Fruit fly (Drosophila melanogaster) whole organism, wandering third instar larva: ENCODE data around the gene CG46313.

ENCODE experiments used
- CG32264 ChIP-seq: fragments of 200-800 bp; sonication (Bioruptor generic); optimal IDR thresholded peaks from 2 replicates; lab custom pipeline; 2016; ENCODE audit warnings: missing biosample characterization, missing genetic modification characterization
- CG9705 ChIP-seq: fragments of 200-800 bp; sonication (Bioruptor generic); optimal IDR thresholded peaks from 2 replicates; lab custom pipeline; 2018; ENCODE audit warnings: missing biosample characterization, mild to moderate bottlenecking, missing genetic modification characterization
- CrebA ChIP-seq: fragments of 200-800 bp; sonication (Bioruptor generic); optimal IDR thresholded peaks from 2 replicates; lab custom pipeline; 2016; ENCODE audit warnings: missing biosample characterization, mild to moderate bottlenecking, missing genetic modification characterization, borderline replicate concordance
- Dfd ChIP-seq: fragments of >200 bp; optimal IDR thresholded peaks from 2 replicates; lab custom pipeline; 2017; ENCODE audit warnings: missing biosample characterization, missing genetic modification characterization
- Dif ChIP-seq: fragments of 200-275, 200-300 bp; sonication (Bioruptor generic); optimal IDR thresholded peaks from 2 replicates; lab custom pipeline; 2018; ENCODE audit warnings: missing biosample characterization, missing genetic modification characterization; ENCODE audit not compliant: partially characterized antibody
- GATAd ChIP-seq: sonication (Bioruptor generic); optimal IDR thresholded peaks from 2 replicates; lab custom pipeline; 2016; ENCODE audit warnings: missing biosample characterization, missing genetic modification characterization
- HLH106 ChIP-seq: fragments of 200-800 bp; optimal IDR thresholded peaks from 3 replicates; lab custom pipeline; 2019; ENCODE audit warnings: missing biosample characterization, mild to moderate bottlenecking, missing genetic modification characterization, moderate library complexity
- Hnf4 ChIP-seq: fragments of 200-800 bp; sonication (Bioruptor generic); optimal IDR thresholded peaks from 2 replicates; lab custom pipeline; 2016; ENCODE audit warnings: missing biosample characterization, mild to moderate bottlenecking, missing genetic modification characterization
- Hr78 ChIP-seq: fragments of >200 bp; optimal IDR thresholded peaks from 2 replicates; lab custom pipeline; 2017; ENCODE audit warnings: missing biosample characterization, missing genetic modification characterization
- Hr83 ChIP-seq: fragments of 200-300 bp; sonication (Bioruptor generic); optimal IDR thresholded peaks from 2 replicates; lab custom pipeline; 2016; ENCODE audit warnings: missing biosample characterization, mild to moderate bottlenecking, missing genetic modification characterization, moderate library complexity; ENCODE audit not compliant: poor library complexity, severe bottlenecking
- Jra ChIP-seq: sonication (Bioruptor generic); optimal IDR thresholded peaks from 2 replicates; lab custom pipeline; 2016; ENCODE audit warnings: missing biosample characterization, missing genetic modification characterization
- Mio ChIP-seq: sonication (Bioruptor generic); optimal IDR thresholded peaks from 2 replicates; lab custom pipeline; 2016; ENCODE audit warnings: missing biosample characterization, missing genetic modification characterization
- Myc ChIP-seq: fragments of >200 bp; optimal IDR thresholded peaks from 2 replicates; lab custom pipeline; 2017
- N ChIP-seq: fragments of >200 bp; optimal IDR thresholded peaks from 2 replicates; lab custom pipeline; 2018; ENCODE audit warnings: missing biosample characterization, missing external identifiers, missing genetic modification characterization
- OdsH ChIP-seq: fragments of 200-800 bp; sonication (Bioruptor generic); optimal IDR thresholded peaks from 2 replicates; lab custom pipeline; 2016; ENCODE audit warnings: missing biosample characterization, mild to moderate bottlenecking, missing genetic modification characterization
- Rel ChIP-seq, 2 experiments: fragments of 200-800 bp; sonication (Bioruptor generic) in 1 of 2; optimal IDR thresholded peaks; 2 replicates in 1 of 2; 3 replicates in 1 of 2; lab custom pipeline; 2016 to 2019; ENCODE audit warnings: mild to moderate bottlenecking in 2 of 2, missing biosample characterization in 2 of 2, missing genetic modification characterization in 2 of 2, moderate library complexity in 1 of 2
- Sp1 ChIP-seq: fragments of 200-800 bp; sonication (Bioruptor generic); optimal IDR thresholded peaks from 3 replicates; lab custom pipeline; 2019; ENCODE audit warnings: missing biosample characterization, mild to moderate bottlenecking, missing genetic modification characterization, moderate library complexity
- Vsx2 ChIP-seq: fragments of 200-300, 225-300 bp; sonication (Bioruptor generic); optimal IDR thresholded peaks from 2 replicates; lab custom pipeline; 2018; ENCODE audit warnings: missing biosample characterization, missing genetic modification characterization; ENCODE audit not compliant: partially characterized antibody
- br ChIP-seq: fragments of 200-800 bp; sonication (Bioruptor generic); optimal IDR thresholded peaks from 2 replicates; lab custom pipeline; 2016; ENCODE audit warnings: missing biosample characterization, missing genetic modification characterization
- brk ChIP-seq: fragments of 200-800 bp; sonication (Bioruptor generic); optimal IDR thresholded peaks from 2 replicates; lab custom pipeline; 2016; ENCODE audit warnings: missing biosample characterization, mild to moderate bottlenecking, missing genetic modification characterization
- dl ChIP-seq, 2 experiments: fragments of 175-275, 200-275 bp in 1 of 2; fragments of 200-275 bp in 1 of 2; sonication (Bioruptor generic); optimal IDR thresholded peaks; lab custom pipeline; 2018; ENCODE audit warnings: mild to moderate bottlenecking in 2 of 2, missing biosample characterization in 2 of 2, missing genetic modification characterization in 2 of 2, moderate library complexity in 2 of 2; ENCODE audit not compliant: partially characterized antibody in 2 of 2, insufficient read depth in 1 of 2
- dmrt93B ChIP-seq: fragments of 200-800 bp; sonication (Bioruptor generic); optimal IDR thresholded peaks from 2 replicates; lab custom pipeline; 2018; ENCODE audit warnings: missing biosample characterization, mild to moderate bottlenecking, missing genetic modification characterization
- dsf ChIP-seq: sonication (Bioruptor generic); optimal IDR thresholded peaks from 2 replicates; lab custom pipeline; 2016; ENCODE audit warnings: missing biosample characterization, missing genetic modification characterization, borderline replicate concordance
- ey ChIP-seq: fragments of 200-800 bp; sonication (Bioruptor generic); optimal IDR thresholded peaks from 2 replicates; lab custom pipeline; 2016; ENCODE audit warnings: missing biosample characterization, missing genetic modification characterization
- foxo ChIP-seq, 2 experiments: fragments of 200-800 bp; sonication (Bioruptor generic); optimal IDR thresholded peaks; 2 replicates in 1 of 2; 3 replicates in 1 of 2; lab custom pipeline; 2016 to 2017; ENCODE audit warnings: missing biosample characterization in 2 of 2, missing genetic modification characterization in 2 of 2
- fru ChIP-seq: fragments of 200-800 bp; sonication (Bioruptor generic); optimal IDR thresholded peaks from 3 replicates; lab custom pipeline; 2016; ENCODE audit warnings: missing biosample characterization, mild to moderate bottlenecking, missing genetic modification characterization
- h ChIP-seq: fragments of 200-800 bp; sonication (Bioruptor generic); optimal IDR thresholded peaks from 3 replicates; lab custom pipeline; 2016; ENCODE audit warnings: missing biosample characterization, mild to moderate bottlenecking, missing genetic modification characterization
- jim ChIP-seq: fragments of 175-275, 200-325 bp; sonication (Bioruptor generic); optimal IDR thresholded peaks from 2 replicates; lab custom pipeline; 2016; ENCODE audit warnings: missing biosample characterization, mild to moderate bottlenecking, missing genetic modification characterization
- lola ChIP-seq: fragments of >200 bp; optimal IDR thresholded peaks from 2 replicates; lab custom pipeline; 2017; ENCODE audit warnings: missing biosample characterization, missing genetic modification characterization
- pan ChIP-seq: fragments of >200 bp; optimal IDR thresholded peaks from 2 replicates; lab custom pipeline; 2017
- psq ChIP-seq: fragments of 200-800 bp; sonication (Bioruptor generic); optimal IDR thresholded peaks from 3 replicates; lab custom pipeline; 2017; ENCODE audit warnings: missing biosample characterization, mild to moderate bottlenecking, missing genetic modification characterization, moderate library complexity
- rgr ChIP-seq: fragments of 200-800 bp; sonication (Bioruptor generic); optimal IDR thresholded peaks from 3 replicates; lab custom pipeline; 2016; ENCODE audit warnings: missing biosample characterization, mild to moderate bottlenecking, missing genetic modification characterization
- sage ChIP-seq: fragments of 200-800 bp; sonication (Bioruptor generic); optimal IDR thresholded peaks from 2 replicates; lab custom pipeline; 2016; ENCODE audit warnings: missing biosample characterization, mild to moderate bottlenecking, missing genetic modification characterization
- sv ChIP-seq: fragments of 200-800 bp; sonication (Bioruptor generic); optimal IDR thresholded peaks from 3 replicates; lab custom pipeline; 2016; ENCODE audit warnings: missing biosample characterization, missing genetic modification characterization
- tai ChIP-seq: sonication (Bioruptor generic); optimal IDR thresholded peaks from 2 replicates; lab custom pipeline; 2016; ENCODE audit warnings: missing biosample characterization, missing genetic modification characterization
- usp ChIP-seq: fragments of >200 bp; optimal IDR thresholded peaks from 2 replicates; lab custom pipeline; 2017; ENCODE audit warnings: missing biosample characterization, missing genetic modification characterization
- woc ChIP-seq: sonication (Bioruptor generic); optimal IDR thresholded peaks from 2 replicates; lab custom pipeline; 2016; ENCODE audit warnings: missing biosample characterization, mild to moderate bottlenecking, missing genetic modification characterization

Gene CG46313

dm6 chr3R:26936501-26936900, 41.8 kb upstream of the CG46313 start:
- TF ChIP-seq dmrt93B (no peak), Mio (GFP tag; lab: Kevin White, UChicago) (no peak), Dfd (GFP tag; lab: Kevin White, UChicago) (no peak), rgr (GFP tag; lab: Kevin White, UChicago) (no peak), brk (GFP tag; lab: Kevin White, UChicago) (no peak), psq (GFP tag; lab: Kevin White, UChicago) (no peak), h (no peak), woc (GFP tag; lab: Kevin White, UChicago) (no peak), Myc (no peak)

dm6 chr3R:26937423-26937822, 40.9 kb upstream of the CG46313 start:
- TF ChIP-seq ey (GFP tag; lab: Kevin White, UChicago) (peak; percentile 40), HLH106 (tag; lab: Kevin White, UChicago) (peak; percentile 24), dmrt93B (peak; percentile 14), N (no peak)

DNA sequence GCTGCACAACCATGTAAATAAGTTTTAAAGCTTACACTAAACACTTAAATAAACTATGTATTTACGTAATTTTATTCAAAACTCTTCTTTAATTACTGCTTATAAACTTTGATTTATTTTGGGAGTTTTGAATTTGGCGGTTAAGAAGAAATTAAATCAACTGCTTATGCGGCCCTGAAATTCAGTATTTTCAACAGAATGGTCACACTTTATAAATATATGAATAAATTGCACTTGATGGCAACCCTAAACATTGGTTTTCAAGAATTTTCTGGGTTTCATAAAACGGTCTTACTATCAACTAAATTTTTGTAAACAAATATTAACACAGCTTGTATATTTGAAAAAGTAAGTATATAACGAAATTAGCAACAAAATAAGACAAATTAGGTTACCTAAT, 33.1 kb upstream of the CG46313 start, which contains the start of gene CG14252:
CG14252 (plus strand) TSS at position 302 of the 400 bp plus-strand sequence.
- no peak for TF ChIP-seq sv
- TF ChIP-seq foxo (GFP tag; optimal IDR thresholded peaks at IDR 0.05; lab: Kevin White, UChicago): no peak
- TF ChIP-seq Mio (GFP tag; lab: Kevin White, UChicago): no peak
- no peak for TF ChIP-seq Rel (GFP tag; optimal IDR thresholded peaks at IDR 0.05; lab: Kevin White, UChicago)
- TF ChIP-seq Rel (tag; optimal IDR thresholded peaks at IDR 0.05; lab: Kevin White, UChicago): peak; percentile 34
- no peak for TF ChIP-seq CG9705 (GFP tag; lab: Kevin White, UChicago)
- TF ChIP-seq Hnf4 (GFP tag; lab: Kevin White, UChicago): peak; percentile 26
- TF ChIP-seq pan (lab: Kevin White, UChicago): no peak
- TF ChIP-seq GATAd (GFP tag; lab: Kevin White, UChicago): no peak
- TF ChIP-seq ey (GFP tag; lab: Kevin White, UChicago): no peak
- no peak for TF ChIP-seq CrebA (GFP tag; lab: Kevin White, UChicago)
- no peak for TF ChIP-seq Jra (GFP tag; lab: Kevin White, UChicago)
- TF ChIP-seq sage (GFP tag; lab: Kevin White, UChicago): no peak
- no peak for TF ChIP-seq tai (GFP tag; lab: Kevin White, UChicago)
- no peak for TF ChIP-seq HLH106 (tag; lab: Kevin White, UChicago)
- peak; percentile 36 for TF ChIP-seq Hr83
- no peak for TF ChIP-seq h
- TF ChIP-seq rgr (GFP tag; lab: Kevin White, UChicago): no peak
- no peak for TF ChIP-seq CG32264 (GFP tag; lab: Kevin White, UChicago)

DNA sequence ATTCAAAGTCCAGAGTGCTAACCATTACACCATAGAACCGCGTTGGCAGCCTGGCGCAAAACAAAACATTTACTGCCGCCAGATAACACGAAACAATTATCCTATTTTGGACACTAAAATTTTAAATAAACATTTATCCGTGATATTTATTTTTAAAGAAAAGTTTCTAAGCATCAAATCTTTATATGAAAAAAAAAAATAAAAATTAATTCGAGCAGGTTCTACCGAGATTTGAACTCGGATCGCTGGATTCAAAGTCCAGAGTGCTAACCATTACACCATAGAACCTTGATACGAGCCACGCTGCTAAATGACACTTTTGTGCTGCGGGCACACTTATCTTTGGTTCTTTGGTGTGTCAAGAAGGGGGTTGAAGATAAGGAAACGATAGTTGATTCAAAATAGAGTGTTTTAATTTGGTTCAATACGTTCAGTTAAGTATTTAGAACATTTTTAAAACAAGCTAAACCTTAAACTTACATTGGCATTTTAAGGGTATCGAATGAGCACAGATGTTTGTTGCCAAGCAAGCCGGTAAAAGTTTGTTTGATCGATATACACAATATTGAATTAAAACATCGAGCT, 31.0 kb upstream of the CG46313 start, which contains the start of gene Spag1:
Spag1 (plus strand) TSS at position 535 of the 585 bp plus-strand sequence.
- no peak for TF ChIP-seq Mio (GFP tag; lab: Kevin White, UChicago)
- TF ChIP-seq usp: no peak
- no peak for TF ChIP-seq psq (GFP tag; lab: Kevin White, UChicago)
- TF ChIP-seq CG32264 (GFP tag; lab: Kevin White, UChicago): peak; percentile 4
- peak; percentile 8 for TF ChIP-seq woc (GFP tag; lab: Kevin White, UChicago)
- TF ChIP-seq Dif (GFP tag; lab: Kevin White, UChicago): no peak
- TF ChIP-seq Hnf4 (GFP tag; lab: Kevin White, UChicago): peak; percentile 75
- no peak for TF ChIP-seq fru
- no peak for TF ChIP-seq dl (GFP tag; optimal IDR thresholded peaks at IDR 0.05; lab: Kevin White, UChicago; ENCODE audit: insufficient read depth in 1 of 2, partially characterized antibody in 2 of 2)
- TF ChIP-seq Rel (GFP tag; optimal IDR thresholded peaks at IDR 0.05; lab: Kevin White, UChicago): no peak
- TF ChIP-seq Rel (tag; optimal IDR thresholded peaks at IDR 0.05; lab: Kevin White, UChicago): no peak
- no peak for TF ChIP-seq Vsx2 (GFP tag; lab: Kevin White, UChicago)
- no peak for TF ChIP-seq Hr83
- TF ChIP-seq Jra (GFP tag; lab: Kevin White, UChicago): peak; percentile 42
- no peak for TF ChIP-seq dsf
- no peak for TF ChIP-seq Myc
- TF ChIP-seq Dfd (GFP tag; lab: Kevin White, UChicago): no peak
- TF ChIP-seq Sp1: no peak
- no peak for TF ChIP-seq Hr78 (GFP tag; lab: Kevin White, UChicago)
- no peak for TF ChIP-seq OdsH (GFP tag; lab: Kevin White, UChicago)
- no peak for TF ChIP-seq br
- TF ChIP-seq CrebA (GFP tag; lab: Kevin White, UChicago): peak; percentile 95
- TF ChIP-seq brk (GFP tag; lab: Kevin White, UChicago): peak; percentile 46
- no peak for TF ChIP-seq CG9705 (GFP tag; lab: Kevin White, UChicago)
- no peak for TF ChIP-seq ey (GFP tag; lab: Kevin White, UChicago)
- no peak for TF ChIP-seq lola (GFP tag; lab: Kevin White, UChicago)
- no peak for TF ChIP-seq GATAd (GFP tag; lab: Kevin White, UChicago)
- TF ChIP-seq pan (lab: Kevin White, UChicago): no peak
- no peak for TF ChIP-seq dmrt93B
- TF ChIP-seq HLH106 (tag; lab: Kevin White, UChicago): no peak
- TF ChIP-seq sage (GFP tag; lab: Kevin White, UChicago): peak; percentile 72
- no peak for TF ChIP-seq rgr (GFP tag; lab: Kevin White, UChicago)
- TF ChIP-seq jim (GFP tag; lab: Kevin White, UChicago): no peak
- no peak for TF ChIP-seq N
